Worm (Caenorhabditis elegans) whole organism, L4 larva: ENCODE measurements around the gene F09E10.7.

Experiments
- F10B5.3 ChIP-seq: sonication (generic microtip); optimal IDR thresholded peaks from 2 replicates; lab custom pipeline; 2016; ENCODE audit warnings: mild to moderate bottlenecking, missing genetic modification characterization, missing compliant biosample characterization
- F26F4.8 ChIP-seq: fragments of 200-800 bp; sonication (Bioruptor generic); conservative IDR thresholded peaks from 2 replicates; pipeline ENCODE4 v1.3.6; 2022; ENCODE audit warnings: missing genetic modification characterization, missing compliant biosample characterization
- F37D6.2 ChIP-seq: sonication (generic microtip); optimal IDR thresholded peaks from 2 replicates; lab custom pipeline; 2016; ENCODE audit warnings: mild to moderate bottlenecking, missing genetic modification characterization, missing compliant biosample characterization
- ZK337.2 ChIP-seq: fragments of 200-800 bp; sonication (Bioruptor generic); IDR thresholded peaks from 2 replicates; pipeline ENCODE4 v1.3.6; 2022; ENCODE audit warnings: missing genetic modification reagents, missing genetic modification characterization, missing compliant biosample characterization
- ZK546.5 ChIP-seq, 2 experiments: sonication (generic microtip); optimal IDR thresholded peaks; 2 replicates each; lab custom pipeline; 2017; ENCODE audit warnings: missing biosample characterization in 2 of 2, missing genetic modification characterization in 2 of 2
- aha-1 ChIP-seq: fragments of 150-350 bp; peaks from one replicate; lab custom pipeline; 2014; ENCODE audit warnings: missing biosample characterization, missing genetic modification characterization
- arid-1 ChIP-seq: fragments of 200-800 bp; sonication (Bioruptor generic); conservative IDR thresholded peaks from 2 replicates; pipeline ENCODE4 v1.3.6; 2022; ENCODE audit warnings: missing genetic modification reagents, missing genetic modification characterization, missing compliant biosample characterization
- attf-4 ChIP-seq: sonication (generic microtip); optimal IDR thresholded peaks from 3 replicates; lab custom pipeline; 2017; ENCODE audit warnings: missing biosample characterization, missing genetic modification characterization
- ceh-44 ChIP-seq: fragments of 200-800 bp; sonication (Bioruptor generic); IDR thresholded peaks from 2 replicates; pipeline ENCODE4 v1.3.6; 2022; ENCODE audit warnings: missing genetic modification reagents, missing genetic modification characterization, missing compliant biosample characterization
- daf-19 ChIP-seq: fragments of 200-800 bp; sonication (Bioruptor generic); conservative IDR thresholded peaks from 2 replicates; pipeline ENCODE4 v1.3.6; 2022; ENCODE audit warnings: missing genetic modification characterization, missing compliant biosample characterization
- daf-8 ChIP-seq: fragments of 200-800 bp; sonication (Bioruptor generic); IDR thresholded peaks from 2 replicates; pipeline ENCODE4 v1.3.6; 2022; ENCODE audit warnings: missing genetic modification characterization, missing compliant biosample characterization
- egl-43 ChIP-seq: fragments of 200-800 bp; sonication (Bioruptor generic); IDR thresholded peaks from 2 replicates; pipeline ENCODE4 v1.3.6; 2022; ENCODE audit warnings: missing genetic modification reagents, missing genetic modification characterization, missing compliant biosample characterization
- fkh-10 ChIP-seq: fragments of 150-350 bp; optimal IDR thresholded peaks from 2 replicates; lab custom pipeline; 2014; ENCODE audit warnings: missing biosample characterization, missing genetic modification reagents, missing genetic modification characterization
- hmg-1.1 ChIP-seq: fragments of 200-800 bp; sonication (Bioruptor generic); IDR thresholded peaks from 2 replicates; pipeline ENCODE4 v1.3.6; 2022; ENCODE audit warnings: missing genetic modification reagents, missing genetic modification characterization, missing compliant biosample characterization
- jun-1 ChIP-seq: fragments of 150-350 bp; optimal IDR thresholded peaks from 2 replicates; lab custom pipeline; 2014; ENCODE audit warnings: missing biosample characterization, missing genetic modification reagents, missing genetic modification characterization
- lin-13 ChIP-seq: fragments of 150-350 bp; optimal IDR thresholded peaks from 2 replicates; lab custom pipeline; 2014; ENCODE audit warnings: missing biosample characterization, missing genetic modification reagents, missing genetic modification characterization
- lin-39 ChIP-seq: fragments of 150-350 bp; optimal IDR thresholded peaks from 2 replicates; lab custom pipeline; 2014; ENCODE audit warnings: missing biosample characterization, missing genetic modification reagents, missing genetic modification characterization
- mxl-2 ChIP-seq: fragments of 200-800 bp; sonication (Bioruptor generic); conservative IDR thresholded peaks from 2 replicates; pipeline ENCODE4 v1.3.6; 2022; ENCODE audit warnings: missing genetic modification reagents, missing genetic modification characterization, missing compliant biosample characterization
- mxl-3 ChIP-seq: fragments of 200-800 bp; sonication (Bioruptor generic); optimal IDR thresholded peaks from 2 replicates; lab custom pipeline; 2018; ENCODE audit warnings: mild to moderate bottlenecking, missing genetic modification characterization, missing compliant biosample characterization
- nhr-10 ChIP-seq: fragments of 150-350 bp; optimal IDR thresholded peaks from 2 replicates; lab custom pipeline; 2014; ENCODE audit warnings: missing biosample characterization, missing genetic modification characterization
- nhr-11 ChIP-seq: fragments of 150-350 bp; optimal IDR thresholded peaks from 2 replicates; lab custom pipeline; 2014; ENCODE audit warnings: missing biosample characterization, missing genetic modification characterization
- nhr-28 ChIP-seq: fragments of 150-350 bp; optimal IDR thresholded peaks from 2 replicates; lab custom pipeline; 2014; ENCODE audit warnings: missing biosample characterization, missing genetic modification characterization
- nhr-6 ChIP-seq: fragments of 150-350 bp; optimal IDR thresholded peaks from 2 replicates; lab custom pipeline; 2014; ENCODE audit warnings: missing biosample characterization, missing genetic modification characterization
- pha-4 ChIP-seq, 2 experiments: fragments of 150-350 bp in 1 of 2; fragments of 200-800 bp in 1 of 2; sonication (Bioruptor generic) in 1 of 2; IDR thresholded peaks in 1 of 2; optimal IDR thresholded peaks in 1 of 2; 2 replicates each; pipeline versions ENCODE4 v1.3.6 to Lab custom; 2014 to 2022; ENCODE audit warnings: missing genetic modification characterization in 2 of 2, missing genetic modification reagents in 2 of 2, missing biosample characterization in 1 of 2, missing compliant biosample characterization in 1 of 2
- rbr-2 ChIP-seq: sonication (generic microtip); optimal IDR thresholded peaks from 2 replicates; lab custom pipeline; 2016; ENCODE audit warnings: missing genotype, missing genetic modification characterization, missing compliant biosample characterization
- set-16 ChIP-seq: fragments of 200-800 bp; sonication (Bioruptor generic); IDR thresholded peaks from 2 replicates; pipeline ENCODE4 v1.3.6; 2022; ENCODE audit warnings: missing genetic modification reagents, missing genetic modification characterization, missing compliant biosample characterization
- snpc-1.2 ChIP-seq: fragments of 200-800 bp; sonication (Bioruptor generic); IDR thresholded peaks from 2 replicates; pipeline ENCODE4 v1.3.6; 2022; ENCODE audit warnings: missing genetic modification reagents, missing genetic modification characterization, missing compliant biosample characterization
- snpc-4 ChIP-seq: fragments of 150-350 bp; optimal IDR thresholded peaks from 2 replicates; lab custom pipeline; 2014; ENCODE audit warnings: missing biosample characterization, missing genetic modification characterization
- spr-3 ChIP-seq: fragments of 200-800 bp; sonication (Bioruptor generic); optimal IDR thresholded peaks from 2 replicates; lab custom pipeline; 2018; ENCODE audit warnings: mild to moderate bottlenecking, missing genetic modification characterization, missing compliant biosample characterization
- tra-1 ChIP-seq: fragments of 200-800 bp; sonication (Bioruptor generic); IDR thresholded peaks from 2 replicates; pipeline ENCODE4 v1.3.6; 2022; ENCODE audit warnings: missing genetic modification reagents, missing genetic modification characterization, missing compliant biosample characterization
- zfp-3 ChIP-seq: fragments of 200-800 bp; sonication (Bioruptor generic); conservative IDR thresholded peaks from 2 replicates; pipeline ENCODE4 v1.3.6; 2022; ENCODE audit warnings: missing genetic modification reagents, missing genetic modification characterization, missing compliant biosample characterization
- ztf-11 ChIP-seq: fragments of 150-350 bp; optimal IDR thresholded peaks from 2 replicates; lab custom pipeline; 2014; ENCODE audit warnings: missing biosample characterization, missing genetic modification characterization

F09E10.7 gene

DNA sequence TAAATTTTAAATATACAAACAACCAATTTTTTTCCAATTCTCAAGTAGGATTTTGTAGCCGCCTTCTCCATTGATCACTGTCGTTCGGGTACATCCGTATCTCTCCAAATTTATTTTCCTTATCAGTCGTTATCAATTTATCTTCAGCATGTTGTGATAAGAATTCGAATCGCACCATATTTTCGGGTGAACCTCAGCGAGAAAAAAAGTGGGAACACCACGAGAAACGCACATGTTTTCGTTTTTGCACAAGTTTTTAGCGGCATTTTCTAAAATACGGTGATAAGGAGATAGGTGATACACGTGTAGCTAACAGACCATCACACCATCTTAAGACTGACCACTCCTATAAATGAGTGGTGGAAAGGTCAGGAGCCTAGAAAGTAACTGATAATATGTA, 23.7 kb downstream of the F09E10.7 start (continued):
- TF ChIP-seq arid-1: no peak
- TF ChIP-seq ztf-11 (tag; lab: Kevin White, UChicago): no peak

- TF ChIP-seq set-16 (GFP tag; lab: Robert Waterston, UW) (0 out of 2 replicates have a peak, but pooled peaks have one; percentile 15), aha-1 (peak; percentile 47), F26F4.8 (GFP tag; lab: Robert Waterston, UW) (no peak)
Measured at ce11 chrX:1476005-1476404, 25.6 kb downstream of the F09E10.7 start.

ce11 chrX:1473794-1474193, 27.9 kb downstream of the F09E10.7 start:
- no peak for TF ChIP-seq mxl-2 (GFP tag; lab: Robert Waterston, UW)
- no peak for TF ChIP-seq hmg-1.1 (GFP tag; lab: Robert Waterston, UW)
- TF ChIP-seq ZK337.2 (GFP tag; lab: Robert Waterston, UW): no peak
- TF ChIP-seq daf-8 (GFP tag; lab: Robert Waterston, UW): no peak
- no peak for TF ChIP-seq spr-3
- no peak for TF ChIP-seq lin-13 (GFP tag; lab: Kevin White, UChicago)
- no peak for TF ChIP-seq daf-19 (GFP tag; lab: Robert Waterston, UW)

ce11 chrX:1472880-1473279, 28.8 kb downstream of the F09E10.7 start, which contains the start of gene D1005.5:
TSS of gene D1005.5 (minus strand) at chrX:1472980.
- no peak for TF ChIP-seq rbr-2 (tag; lab: Kevin White, UChicago)
- TF ChIP-seq pha-4 (GFP tag; IDR thresholded peaks at IDR 0.05; lab: Robert Waterston, UW): no peak
- no peak for TF ChIP-seq pha-4 (tag; optimal IDR thresholded peaks at IDR 0.05; lab: Kevin White, UChicago)
- no peak for TF ChIP-seq tra-1 (GFP tag; lab: Robert Waterston, UW)
- TF ChIP-seq snpc-1.2 (GFP tag; lab: Robert Waterston, UW): no peak
- TF ChIP-seq set-16 (GFP tag; lab: Robert Waterston, UW): no peak
- TF ChIP-seq egl-43 (GFP tag; lab: Robert Waterston, UW): no peak

ce11 chrX:1471232-1471631, 30.4 kb downstream of the F09E10.7 start:
- TF ChIP-seq nhr-28 (tag; lab: Kevin White, UChicago): no peak
- TF ChIP-seq zfp-3 (GFP tag; lab: Robert Waterston, UW): no peak
- TF ChIP-seq ZK546.5 (tag; optimal IDR thresholded peaks at IDR 0.05; lab: Kevin White, UChicago): no peak
- TF ChIP-seq F37D6.2 (tag; lab: Kevin White, UChicago): no peak
- 0 out of 2 replicates have a peak, but pooled peaks have one; percentile 38 for TF ChIP-seq egl-43 (GFP tag; lab: Robert Waterston, UW)

ce11 chrX:1468057-1468456, 33.6 kb downstream of the F09E10.7 start:
- TF ChIP-seq ceh-44 (no peak), jun-1 (no peak), mxl-3 (GFP tag; lab: Kevin White, UChicago) (no peak), nhr-11 (tag; lab: Kevin White, UChicago) (no peak), spr-3 (no peak), fkh-10 (GFP tag; lab: Kevin White, UChicago) (peak; percentile 73), snpc-4 (tag; lab: Kevin White, UChicago) (no peak), nhr-6 (tag; lab: Kevin White, UChicago) (no peak), attf-4 (no peak), F10B5.3 (tag; lab: Kevin White, UChicago) (no peak), lin-39 (no peak), ZK337.2 (GFP tag; lab: Robert Waterston, UW) (0 out of 2 replicates have a peak, but pooled peaks have one; percentile 11), nhr-10 (no peak)
